Worm (Caenorhabditis elegans) whole organism, late embryonic: ENCODE data around the gene mex-1.

Experiments used
- C38D4.7 ChIP-seq: fragments of 200-800 bp; sonication (Bioruptor generic); optimal IDR thresholded peaks from 2 replicates; lab custom pipeline; 2018; ENCODE audit warnings: mild to moderate bottlenecking, missing genetic modification characterization, moderate library complexity, missing compliant biosample characterization
- F13H6.1 ChIP-seq: sonication (generic microtip); optimal IDR thresholded peaks from 2 replicates; lab custom pipeline; 2016; ENCODE audit warnings: missing genetic modification characterization, missing compliant biosample characterization
- Y22D7AL.16 ChIP-seq: sonication (generic microtip); optimal IDR thresholded peaks from 2 replicates; lab custom pipeline; 2016; ENCODE audit warnings: missing genetic modification characterization, missing compliant biosample characterization
- ceh-2 ChIP-seq: sonication (generic microtip); optimal IDR thresholded peaks from 2 replicates; lab custom pipeline; 2016; ENCODE audit warnings: missing genotype, missing genetic modification characterization, missing compliant biosample characterization
- ceh-22 ChIP-seq: sonication (generic microtip); optimal IDR thresholded peaks from 2 replicates; lab custom pipeline; 2017; ENCODE audit warnings: missing biosample characterization, missing genetic modification characterization
- ceh-24 ChIP-seq: sonication (generic microtip); optimal IDR thresholded peaks from 2 replicates; lab custom pipeline; 2016; ENCODE audit warnings: mild to moderate bottlenecking, missing genetic modification characterization, missing compliant biosample characterization
- ceh-34 ChIP-seq: sonication (generic microtip); optimal IDR thresholded peaks from 2 replicates; lab custom pipeline; 2016; ENCODE audit warnings: mild to moderate bottlenecking, missing genetic modification characterization, missing compliant biosample characterization
- ceh-45 ChIP-seq: fragments of 200-800 bp; sonication (Bioruptor generic); IDR thresholded peaks from 2 replicates; pipeline ENCODE4 v1.3.6; 2022; ENCODE audit warnings: missing genetic modification reagents, missing genetic modification characterization, missing compliant biosample characterization
- ceh-9 ChIP-seq: sonication (generic microtip); optimal IDR thresholded peaks from 2 replicates; lab custom pipeline; 2016; ENCODE audit warnings: mild to moderate bottlenecking, missing genetic modification characterization, inconsistent platforms, missing compliant biosample characterization
- dve-1 ChIP-seq: sonication (generic microtip); optimal IDR thresholded peaks from 2 replicates; lab custom pipeline; 2017; ENCODE audit warnings: antibody characterized with exemption, mild to moderate bottlenecking, missing genetic modification characterization, missing compliant biosample characterization
- ets-4 ChIP-seq: sonication (generic microtip); optimal IDR thresholded peaks from 2 replicates; lab custom pipeline; 2016; ENCODE audit warnings: missing genetic modification characterization, missing compliant biosample characterization
- fkh-10 ChIP-seq: fragments of 150-350 bp; optimal IDR thresholded peaks from 2 replicates; lab custom pipeline; 2014; ENCODE audit warnings: missing biosample characterization, missing genetic modification reagents, missing genetic modification characterization
- fkh-6 ChIP-seq: sonication (generic microtip); optimal IDR thresholded peaks from 2 replicates; lab custom pipeline; 2016; ENCODE audit warnings: missing genetic modification characterization, missing compliant biosample characterization
- hlh-13 ChIP-seq: fragments of 200-800 bp; sonication (Bioruptor generic); optimal IDR thresholded peaks from 2 replicates; lab custom pipeline; 2018; ENCODE audit warnings: mild to moderate bottlenecking, missing genetic modification characterization, missing compliant biosample characterization
- hlh-15 ChIP-seq: sonication (generic microtip); optimal IDR thresholded peaks from 2 replicates; lab custom pipeline; 2016; ENCODE audit warnings: missing genetic modification characterization, missing compliant biosample characterization
- hlh-30 ChIP-seq: sonication (generic microtip); optimal IDR thresholded peaks from 2 replicates; lab custom pipeline; 2017; ENCODE audit warnings: antibody characterized with exemption, missing genetic modification characterization, missing compliant biosample characterization; ENCODE audit not compliant: insufficient read depth
- lim-6 ChIP-seq: sonication (generic microtip); optimal IDR thresholded peaks from 2 replicates; lab custom pipeline; 2016; ENCODE audit warnings: missing genetic modification characterization, missing compliant biosample characterization
- madf-2 ChIP-seq: sonication (generic microtip); optimal IDR thresholded peaks from 2 replicates; lab custom pipeline; 2017; ENCODE audit warnings: missing genetic modification characterization, missing compliant biosample characterization
- nfya-1 ChIP-seq: sonication (generic microtip); optimal IDR thresholded peaks from 2 replicates; lab custom pipeline; 2017; ENCODE audit warnings: missing genetic modification characterization, mild to moderate bottlenecking, missing compliant biosample characterization, antibody characterized with exemption, moderate library complexity
- pax-1 ChIP-seq: fragments of 150-350 bp; optimal IDR thresholded peaks from 2 replicates; lab custom pipeline; 2014; ENCODE audit warnings: missing biosample characterization, missing genetic modification characterization
- pqm-1 ChIP-seq: sonication (generic microtip); optimal IDR thresholded peaks from 2 replicates; lab custom pipeline; 2016; ENCODE audit warnings: missing genetic modification characterization, missing compliant biosample characterization
- pros-1 ChIP-seq: fragments of 150-350 bp; optimal IDR thresholded peaks from 2 replicates; lab custom pipeline; 2014; ENCODE audit warnings: missing biosample characterization, missing genetic modification reagents, missing genetic modification characterization
- rnt-1 ChIP-seq: sonication (generic microtip); optimal IDR thresholded peaks from 2 replicates; lab custom pipeline; 2016; ENCODE audit warnings: missing genetic modification characterization, missing compliant biosample characterization
- sdc-2 ChIP-seq: sonication (generic microtip); optimal IDR thresholded peaks from 2 replicates; lab custom pipeline; 2016; ENCODE audit warnings: missing genotype, missing genetic modification characterization, missing compliant biosample characterization
- tbx-2 ChIP-seq: sonication (generic microtip); optimal IDR thresholded peaks from 2 replicates; lab custom pipeline; 2016; ENCODE audit warnings: missing genetic modification characterization, missing compliant biosample characterization
- tbx-7 ChIP-seq: sonication (generic microtip); optimal IDR thresholded peaks from 2 replicates; lab custom pipeline; 2016; ENCODE audit warnings: missing genotype, missing genetic modification characterization, missing compliant biosample characterization
- ttx-3 ChIP-seq: sonication (generic microtip); optimal IDR thresholded peaks from 2 replicates; lab custom pipeline; 2016; ENCODE audit warnings: missing genetic modification reagents, missing genetic modification characterization, missing compliant biosample characterization

Gene mex-1

DNA sequence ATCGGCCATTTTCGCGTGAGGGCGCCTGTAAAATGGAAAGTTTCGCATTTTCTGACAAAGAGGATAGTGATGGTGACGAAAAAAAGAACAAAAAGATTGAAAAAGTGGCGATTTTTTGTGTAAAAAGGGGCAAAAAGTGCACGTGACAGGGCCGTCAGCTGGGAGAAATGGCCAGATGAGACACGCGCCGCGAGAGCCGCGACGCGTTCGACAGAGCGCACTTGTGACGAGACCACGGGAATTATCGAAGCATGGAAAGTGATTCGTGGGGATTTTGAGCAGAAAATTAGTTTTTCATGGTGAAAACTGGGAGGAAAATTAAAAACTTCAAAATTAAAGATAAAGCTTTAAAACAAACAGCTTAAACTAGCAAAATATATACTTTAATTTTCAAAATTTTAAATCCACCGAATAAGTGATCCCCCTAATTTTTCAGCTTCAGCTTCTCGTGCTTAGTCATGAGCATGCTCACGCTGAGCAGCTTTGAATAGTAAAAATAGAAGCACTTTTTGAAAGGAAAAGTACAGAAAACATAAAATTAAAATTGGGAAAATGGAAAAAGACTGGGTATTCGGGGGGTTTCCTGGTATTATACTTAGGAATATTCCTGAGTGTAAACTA, 820 bp upstream of the mex-1 start, which contains the start of gene W03C9.5 (continued):
- TF ChIP-seq Y22D7AL.16 (tag; lab: Kevin White, UChicago) (peak; percentile 39), ceh-24 (tag; lab: Kevin White, UChicago) (no peak), tbx-7 (peak; percentile 97), tbx-2 (tag; lab: Kevin White, UChicago) (peak; percentile 99), rnt-1 (tag; lab: Kevin White, UChicago) (peak; percentile 99), ttx-3 (tag; lab: Kevin White, UChicago) (peak; percentile 77), hlh-13 (GFP tag; lab: Kevin White, UChicago) (peak; percentile 58), madf-2 (peak; percentile 86), dve-1 (tag; lab: Kevin White, UChicago) (peak; percentile 72), ceh-9 (tag; lab: Kevin White, UChicago) (no peak), ceh-22 (tag; lab: Kevin White, UChicago) (no peak), fkh-10 (GFP tag; lab: Kevin White, UChicago) (no peak), ceh-2 (tag; lab: Kevin White, UChicago) (peak; percentile 98), ets-4 (peak; percentile 96), lim-6 (tag; lab: Kevin White, UChicago) (peak; percentile 99), ceh-34 (tag; lab: Kevin White, UChicago) (peak; percentile 98), fkh-6 (tag; lab: Kevin White, UChicago) (peak; percentile 73), hlh-15 (tag; lab: Kevin White, UChicago) (peak; percentile 76)

DNA sequence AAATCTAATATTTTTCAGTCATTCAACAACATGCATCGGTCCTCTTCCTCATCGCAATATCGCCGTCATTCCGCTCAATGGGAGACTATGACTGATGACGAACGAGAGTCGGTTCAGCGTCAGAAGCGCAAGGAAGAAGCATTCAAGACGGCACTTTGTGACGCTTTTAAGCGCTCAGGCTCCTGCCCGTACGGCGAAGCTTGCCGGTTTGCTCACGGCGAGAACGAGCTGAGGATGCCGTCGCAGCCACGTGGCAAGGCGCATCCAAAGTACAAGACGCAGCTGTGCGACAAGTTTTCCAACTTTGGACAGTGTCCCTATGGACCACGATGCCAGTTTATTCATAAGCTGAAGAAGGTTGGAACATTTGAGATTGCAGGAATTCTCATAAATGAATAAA, 596 bp downstream of the mex-1 start:
- TF ChIP-seq ceh-9 (tag; lab: Kevin White, UChicago) (no peak), tbx-7 (no peak), sdc-2 (tag; lab: Kevin White, UChicago) (no peak), hlh-30 (no peak)
- TF ChIP-seq, all 69 proteins: peak for 0

DNA sequence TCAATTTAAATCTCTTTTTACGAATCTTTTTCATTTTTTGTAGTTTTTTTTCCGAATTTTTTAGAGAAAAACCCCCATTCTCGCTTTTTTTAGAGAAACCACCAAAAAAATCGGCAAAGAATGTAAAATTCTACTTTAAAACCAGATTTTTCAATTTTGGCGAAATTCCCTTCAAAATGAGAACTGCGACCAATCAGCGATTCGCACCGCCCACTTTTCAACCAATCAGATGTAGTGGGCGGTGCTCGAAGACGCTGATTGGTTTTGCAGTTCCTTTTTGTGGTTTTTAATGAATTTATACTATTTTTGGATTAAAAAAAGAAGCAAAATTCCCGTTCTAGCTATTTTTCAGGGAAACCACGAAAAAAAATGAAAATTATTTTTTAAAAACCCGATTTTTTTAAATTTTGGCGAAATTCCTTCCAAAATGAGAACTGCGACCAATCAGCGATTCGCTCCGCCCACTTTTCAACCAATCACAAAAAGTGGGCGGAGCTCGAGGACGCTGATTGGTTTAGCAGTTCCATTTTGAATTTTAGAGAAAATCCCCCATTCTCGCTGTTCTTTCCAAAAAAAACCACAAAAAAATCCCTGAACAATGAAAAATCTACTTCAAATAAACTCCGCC, 2.7 kb downstream of the mex-1 start:
- TF ChIP-seq Y22D7AL.16 (tag; lab: Kevin White, UChicago) (no peak), nfya-1 (tag; lab: Kevin White, UChicago) (peak; percentile 70)

DNA sequence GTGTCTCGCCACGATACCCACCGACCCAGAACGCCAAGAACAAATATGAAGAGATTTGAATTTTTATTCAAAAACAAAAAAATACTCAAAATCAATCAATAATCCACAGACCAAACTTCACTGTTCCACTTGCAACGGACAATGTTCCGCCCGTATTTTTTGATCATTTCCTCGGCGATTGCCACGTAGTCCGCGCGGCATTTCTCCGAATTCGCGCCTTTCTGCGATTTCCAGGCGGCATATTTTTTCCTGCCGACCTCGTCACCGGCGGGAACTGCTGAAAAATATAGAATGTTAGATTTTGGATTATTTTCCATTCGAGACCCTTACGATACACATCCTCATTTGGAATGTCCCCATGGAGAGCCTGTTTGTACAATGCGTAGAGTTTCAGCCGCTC, 3.8 kb downstream of the mex-1 start:
- TF ChIP-seq fkh-10 (GFP tag; lab: Kevin White, UChicago) (no peak), ceh-34 (tag; lab: Kevin White, UChicago) (no peak), pros-1 (tag; lab: Kevin White, UChicago) (no peak)
- TF ChIP-seq, all 69 proteins: peak for 0

DNA sequence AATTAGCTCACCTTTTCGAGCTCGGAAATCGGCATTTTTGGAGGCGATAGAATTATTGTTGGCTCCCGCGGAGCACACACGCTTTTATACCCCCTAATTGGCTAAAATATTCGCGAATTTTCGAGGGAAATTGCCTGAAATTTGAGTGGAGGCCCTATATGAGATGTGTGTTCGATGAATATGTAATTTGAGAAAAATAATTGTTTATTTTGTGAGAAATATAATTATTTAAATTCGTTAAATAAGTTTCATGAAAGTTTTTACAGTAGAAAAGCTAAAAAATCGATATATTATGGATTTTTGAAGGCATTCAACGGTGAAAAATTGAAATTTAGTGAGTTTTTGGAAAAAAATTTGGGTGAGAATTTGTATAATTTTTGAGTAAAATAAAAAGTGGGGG, 5.2 kb downstream of the mex-1 start, which contains the start of gene acbp-6:
acbp-6 (minus strand) TSS at position 101 of the 400 bp plus-strand sequence.
- TF ChIP-seq dve-1 (tag; lab: Kevin White, UChicago) (no peak), ceh-24 (tag; lab: Kevin White, UChicago) (no peak), ceh-45 (GFP tag; lab: Robert Waterston, UW) (no peak), F13H6.1 (no peak), pqm-1 (tag; lab: Kevin White, UChicago) (no peak), pax-1 (tag; lab: Kevin White, UChicago) (no peak), sdc-2 (tag; lab: Kevin White, UChicago) (no peak), tbx-7 (no peak), C38D4.7 (GFP tag; lab: Kevin White, UChicago) (no peak)
